Worm (Caenorhabditis elegans): Measurements from ENCODE around the gene Y40B10B.1.

ce11 chrV:1937963-1938362 is 23.4 kb downstream of the Y40B10B.1 start, which contains the start of gene glb-25:
- TF ChIP-seq snpc-4 (tag; optimal IDR thresholded peaks at IDR 0.05) = no peak
- no peak for TF ChIP-seq dmd-9 (GFP tag; IDR thresholded peaks at IDR 0.05)
- no peak for TF ChIP-seq nhr-111 (GFP tag; optimal IDR thresholded peaks at IDR 0.05)
- TF ChIP-seq unc-62 (GFP tag; optimal IDR thresholded peaks at IDR 0.05 in 1 of 2) = no peak
- TF ChIP-seq unc-62 (tag; optimal IDR thresholded peaks at IDR 0.05) = no peak
- no peak for TF ChIP-seq unc-39 (tag; optimal IDR thresholded peaks at IDR 0.05)
- TF ChIP-seq lin-39 (tag; optimal IDR thresholded peaks at IDR 0.05) = no peak
- no peak for TF ChIP-seq nhr-76 (tag; optimal IDR thresholded peaks at IDR 0.05)
- TF ChIP-seq ceh-82 (tag; optimal IDR thresholded peaks at IDR 0.05) = no peak
- TF ChIP-seq ztf-11 (tag; optimal IDR thresholded peaks at IDR 0.05) = no peak
- no peak for TF ChIP-seq R02D3.7 (tag; optimal IDR thresholded peaks at IDR 0.05)
- no peak for TF ChIP-seq jun-1 (tag; optimal IDR thresholded peaks at IDR 0.05)
- TF ChIP-seq daf-12 (tag; optimal IDR thresholded peaks at IDR 0.05) = no peak
- TF ChIP-seq aly-2 (tag; optimal IDR thresholded peaks at IDR 0.05) = no peak

Data from whole organism, L4 larva.